Worm (Caenorhabditis elegans): Measurements from ENCODE around the gene glb-30.

DNA sequence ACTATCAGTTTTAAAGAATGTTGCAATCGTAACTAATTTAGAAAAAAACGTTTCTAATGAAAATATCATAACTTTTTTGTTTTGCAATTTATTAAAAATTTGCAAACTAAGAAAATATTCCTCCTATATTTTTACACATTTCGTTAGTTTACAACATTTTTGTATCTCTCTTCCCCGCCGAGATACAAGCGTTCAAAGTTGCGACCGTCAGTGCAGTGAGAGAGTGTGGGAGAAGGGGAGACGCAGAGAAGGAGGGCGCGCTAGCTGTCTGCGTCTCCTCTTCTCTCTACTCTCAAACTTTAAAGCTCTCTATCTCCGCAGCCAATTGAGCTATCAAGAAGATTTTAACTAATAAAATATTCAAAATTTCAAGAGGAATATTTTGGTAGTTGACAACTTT lies 12.0 kb upstream of the glb-30 start:
- TF ChIP-seq W03F9.2 (tag; optimal IDR thresholded peaks at IDR 0.05) (no peak), him-1 (tag; optimal IDR thresholded peaks at IDR 0.05) (no peak)

All from whole organism, L4/young adult.